Fruit fly (Drosophila melanogaster) whole organism, embryonic: Measurements from ENCODE around the gene CG12057.

ENCODE experiments used
- Ada2b ChIP-seq: fragments of 200-800 bp; sonication (Bioruptor generic); IDR thresholded peaks from 2 replicates; pipeline ENCODE4 v1.3.6; 2022; ENCODE audit warnings: missing biosample characterization, missing genetic modification characterization
- CG12299 ChIP-seq: fragments of 200-800 bp; sonication (Bioruptor generic); optimal IDR thresholded peaks from 2 replicates; lab custom pipeline; 2018; ENCODE audit warnings: missing biosample characterization, mild to moderate bottlenecking, missing genetic modification characterization
- CG12391 ChIP-seq: fragments of 200-800 bp; sonication (Bioruptor generic); optimal IDR thresholded peaks from 3 replicates; lab custom pipeline; 2018; ENCODE audit warnings: missing biosample characterization, mild to moderate bottlenecking, missing genetic modification characterization, moderate library complexity
- CG13296 ChIP-seq: fragments of 200-800 bp; sonication (Bioruptor generic); optimal IDR thresholded peaks from 3 replicates; lab custom pipeline; 2018; ENCODE audit warnings: missing biosample characterization, mild to moderate bottlenecking, missing genetic modification characterization
- CG13775 ChIP-seq: fragments of 200-800 bp; sonication (Bioruptor generic); optimal IDR thresholded peaks from 3 replicates; lab custom pipeline; 2017; ENCODE audit warnings: missing biosample characterization, mild to moderate bottlenecking, missing genetic modification characterization
- CG14710 ChIP-seq: fragments of 200-800 bp; sonication (Bioruptor generic); optimal IDR thresholded peaks from 3 replicates; lab custom pipeline; 2019; ENCODE audit warnings: missing biosample characterization, mild to moderate bottlenecking, missing genetic modification characterization, moderate library complexity
- CG15269 ChIP-seq: fragments of 200-800 bp; sonication (Bioruptor generic); optimal IDR thresholded peaks from 2 replicates; lab custom pipeline; 2018; ENCODE audit warnings: missing biosample characterization, mild to moderate bottlenecking, missing genetic modification characterization, moderate library complexity
- CG15696 ChIP-seq: fragments of 200-800 bp; sonication (Bioruptor generic); optimal IDR thresholded peaks from 2 replicates; lab custom pipeline; 2019; ENCODE audit warnings: missing biosample characterization, mild to moderate bottlenecking, missing genetic modification characterization, moderate library complexity
- CG17361 ChIP-seq: fragments of 200-800 bp; sonication (Bioruptor generic); IDR thresholded peaks from 3 replicates; pipeline ENCODE4 v1.3.6; 2022; ENCODE audit warnings: missing biosample characterization, missing genetic modification characterization
- CG2120 ChIP-seq: fragments of 200-800 bp; sonication (Bioruptor generic); optimal IDR thresholded peaks from 3 replicates; lab custom pipeline; 2016; ENCODE audit warnings: missing biosample characterization, missing genetic modification characterization
- CG2129 ChIP-seq: fragments of 200-800 bp; sonication (Bioruptor generic); IDR thresholded peaks from 2 replicates; pipeline ENCODE4 v1.3.6; 2022; ENCODE audit warnings: missing biosample characterization, missing genetic modification characterization; ENCODE audit not compliant: partially characterized antibody
- CG2202 ChIP-seq: fragments of 200-800 bp; sonication (Bioruptor generic); optimal IDR thresholded peaks from 2 replicates; lab custom pipeline; 2018; ENCODE audit warnings: missing biosample characterization, mild to moderate bottlenecking, missing genetic modification characterization
- CG30403 ChIP-seq: fragments of 200-800 bp; sonication (Bioruptor generic); optimal IDR thresholded peaks from 3 replicates; lab custom pipeline; 2016; ENCODE audit warnings: missing biosample characterization, missing genetic modification characterization
- CG32532 ChIP-seq: fragments of 200-800 bp; sonication (Bioruptor generic); IDR thresholded peaks from 2 replicates; pipeline ENCODE4 v1.3.6; 2022; ENCODE audit warnings: missing biosample characterization, missing genetic modification characterization
- CG43689 ChIP-seq: fragments of 200-800 bp; sonication (Bioruptor generic); IDR thresholded peaks from 2 replicates; pipeline ENCODE4 v1.3.6; 2022; ENCODE audit warnings: missing biosample characterization, missing genetic modification characterization
- CG4404 ChIP-seq: fragments of 200-800 bp; sonication (Bioruptor generic); IDR thresholded peaks from 2 replicates; pipeline ENCODE4 v1.3.6; 2022; ENCODE audit warnings: missing biosample characterization, missing genetic modification characterization
- CG5245 ChIP-seq: fragments of 200-800 bp; sonication (Bioruptor generic); optimal IDR thresholded peaks from 3 replicates; lab custom pipeline; 2016; ENCODE audit warnings: missing biosample characterization, missing genetic modification characterization
- CG6765 ChIP-seq: fragments of 200-800 bp; sonication (Bioruptor generic); optimal IDR thresholded peaks from 3 replicates; lab custom pipeline; 2017; ENCODE audit warnings: missing biosample characterization, mild to moderate bottlenecking, missing genetic modification characterization
- CG6791 ChIP-seq: fragments of 200-800 bp; sonication (Bioruptor generic); IDR thresholded peaks from 3 replicates; pipeline ENCODE4 v1.3.6; 2022; ENCODE audit warnings: missing biosample characterization, missing genetic modification characterization; ENCODE audit not compliant: partially characterized antibody
- CG7556 ChIP-seq: fragments of 200-800 bp; sonication (Bioruptor generic); optimal IDR thresholded peaks from 2 replicates; lab custom pipeline; 2017; ENCODE audit warnings: missing biosample characterization, mild to moderate bottlenecking, missing genetic modification characterization
- CG7839 ChIP-seq: fragments of 200-800 bp; sonication (Bioruptor generic); optimal IDR thresholded peaks from 3 replicates; lab custom pipeline; 2018; ENCODE audit warnings: missing biosample characterization, mild to moderate bottlenecking, missing genetic modification characterization, moderate library complexity
- CoRest ChIP-seq: fragments of 200-800 bp; sonication (Bioruptor generic); optimal IDR thresholded peaks from 3 replicates; lab custom pipeline; 2018; ENCODE audit warnings: missing biosample characterization, mild to moderate bottlenecking, missing genetic modification characterization, moderate library complexity
- Deaf1 ChIP-seq: fragments of 200-800 bp; optimal IDR thresholded peaks from 3 replicates; lab custom pipeline; 2019; ENCODE audit warnings: missing biosample characterization, mild to moderate bottlenecking, missing genetic modification characterization, moderate library complexity
- Neu2 ChIP-seq: fragments of 200-800 bp; sonication (Bioruptor generic); optimal IDR thresholded peaks from 3 replicates; lab custom pipeline; 2016; ENCODE audit warnings: missing biosample characterization, missing genetic modification characterization, borderline replicate concordance
- Nf-YA ChIP-seq: fragments of 200-800 bp; sonication (Bioruptor generic); IDR thresholded peaks from 2 replicates; pipeline ENCODE4 v1.3.6; 2022; ENCODE audit warnings: missing biosample characterization, missing genetic modification characterization
- Side ChIP-seq: fragments of 200-800 bp; sonication (Bioruptor generic); optimal IDR thresholded peaks from 2 replicates; lab custom pipeline; 2016; ENCODE audit warnings: missing biosample characterization, missing genetic modification characterization
- Sox100B ChIP-seq: fragments of 200-800 bp; sonication (Bioruptor generic); optimal IDR thresholded peaks from 3 replicates; lab custom pipeline; 2018; ENCODE audit warnings: missing biosample characterization, mild to moderate bottlenecking, missing genetic modification characterization
- Sry-β ChIP-seq: fragments of 200-800 bp; sonication (Bioruptor generic); optimal IDR thresholded peaks from 2 replicates; lab custom pipeline; 2018; ENCODE audit warnings: missing biosample characterization, mild to moderate bottlenecking, missing genetic modification characterization, moderate library complexity
- Tbp ChIP-seq: fragments of >200 bp; optimal IDR thresholded peaks from 2 replicates; lab custom pipeline; 2018; ENCODE audit warnings: missing biosample characterization, missing genetic modification characterization
- amos ChIP-seq: fragments of 200-800 bp; sonication (Bioruptor generic); IDR thresholded peaks from 2 replicates; pipeline ENCODE4 v1.3.6; 2022; ENCODE audit warnings: missing biosample characterization, missing genetic modification characterization; ENCODE audit not compliant: partially characterized antibody
- ash1 ChIP-seq: fragments of 200-800 bp; sonication (Bioruptor generic); optimal IDR thresholded peaks from 2 replicates; lab custom pipeline; 2018; ENCODE audit warnings: missing biosample characterization, mild to moderate bottlenecking, missing genetic modification characterization
- chm ChIP-seq: fragments of 200-800 bp; sonication (Bioruptor generic); IDR thresholded peaks from 2 replicates; pipeline ENCODE4 v1.3.6; 2022; ENCODE audit warnings: missing biosample characterization, missing genetic modification characterization
- da ChIP-seq: fragments of 200-800 bp; sonication (Bioruptor generic); optimal IDR thresholded peaks from 2 replicates; lab custom pipeline; 2016; ENCODE audit warnings: missing biosample characterization, missing genetic modification characterization
- dati ChIP-seq: fragments of 200-800 bp; sonication (Bioruptor generic); IDR thresholded peaks from 2 replicates; pipeline ENCODE4 v1.3.6; 2022; ENCODE audit warnings: missing biosample characterization, missing genetic modification characterization
- exex ChIP-seq: fragments of 200-800 bp; sonication (Bioruptor generic); optimal IDR thresholded peaks from 4 replicates; lab custom pipeline; 2018; ENCODE audit warnings: missing biosample characterization, mild to moderate bottlenecking, missing genetic modification characterization, moderate library complexity
- gsb ChIP-seq: fragments of 200-800 bp; sonication (Bioruptor generic); IDR thresholded peaks from 2 replicates; pipeline ENCODE4 v1.3.6; 2022; ENCODE audit warnings: missing biosample characterization, missing genetic modification characterization
- insv ChIP-seq, 2 experiments: fragments of 200-800 bp; sonication (Bioruptor generic); optimal IDR thresholded peaks; 3 replicates each; lab custom pipeline; 2016 to 2018; ENCODE audit warnings: missing biosample characterization in 2 of 2, missing genetic modification characterization in 2 of 2
- jing ChIP-seq: fragments of 200-800 bp; sonication (Bioruptor generic); optimal IDR thresholded peaks from 2 replicates; lab custom pipeline; 2018; ENCODE audit warnings: missing biosample characterization, mild to moderate bottlenecking, missing genetic modification characterization
- nerfin-2 ChIP-seq: fragments of 200-800 bp; sonication (Bioruptor generic); IDR thresholded peaks from 2 replicates; pipeline ENCODE4 v1.3.6; 2022; ENCODE audit warnings: missing biosample characterization, missing genetic modification characterization; ENCODE audit not compliant: partially characterized antibody
- pfk ChIP-seq: fragments of 200-800 bp; sonication (Bioruptor generic); optimal IDR thresholded peaks from 2 replicates; lab custom pipeline; 2018; ENCODE audit warnings: missing biosample characterization, mild to moderate bottlenecking, missing genetic modification characterization, moderate library complexity
- pum ChIP-seq: fragments of 200-800 bp; sonication (Bioruptor generic); optimal IDR thresholded peaks from 2 replicates; lab custom pipeline; 2016; ENCODE audit warnings: missing biosample characterization, missing genetic modification characterization
- sens ChIP-seq: fragments of 200-800 bp; sonication (Bioruptor generic); peaks from one replicate; lab custom pipeline; 2016; ENCODE audit warnings: missing biosample characterization, missing genetic modification characterization
- sens-2 ChIP-seq: fragments of 200-800 bp; sonication (Bioruptor generic); IDR thresholded peaks from 2 replicates; pipeline ENCODE4 v1.3.6; 2022; ENCODE audit warnings: missing biosample characterization, missing genetic modification characterization
- sima ChIP-seq: fragments of 200-800 bp; sonication (Bioruptor generic); optimal IDR thresholded peaks from 2 replicates; lab custom pipeline; 2016; ENCODE audit warnings: missing biosample characterization, missing genetic modification characterization
- slp2 ChIP-seq: fragments of 200-800 bp; sonication (Bioruptor generic); optimal IDR thresholded peaks from 2 replicates; lab custom pipeline; 2016; ENCODE audit warnings: missing biosample characterization, missing genetic modification characterization
- ssp ChIP-seq: fragments of 200-800 bp; sonication (Bioruptor generic); IDR thresholded peaks from 2 replicates; pipeline ENCODE4 v1.3.6; 2022; ENCODE audit warnings: missing biosample characterization, missing genetic modification characterization
- trh ChIP-seq: fragments of 200-800 bp; sonication (Bioruptor generic); optimal IDR thresholded peaks from 2 replicates; lab custom pipeline; 2016; ENCODE audit warnings: missing biosample characterization, missing genetic modification characterization
- tup ChIP-seq: fragments of 200-800 bp; sonication (Bioruptor generic); optimal IDR thresholded peaks from 2 replicates; lab custom pipeline; 2016; ENCODE audit warnings: missing biosample characterization, mild to moderate bottlenecking, missing genetic modification characterization, moderate library complexity
- twi ChIP-seq: fragments of 200-800 bp; optimal IDR thresholded peaks from 2 replicates; lab custom pipeline; 2019; ENCODE audit warnings: missing biosample characterization, mild to moderate bottlenecking, missing genetic modification characterization, moderate library complexity
- unpg ChIP-seq: fragments of 200-800 bp; sonication (Bioruptor generic); optimal IDR thresholded peaks from 3 replicates; lab custom pipeline; 2018; ENCODE audit warnings: missing biosample characterization, mild to moderate bottlenecking, missing genetic modification characterization, moderate library complexity
- wek ChIP-seq: fragments of 200-800 bp; sonication (Bioruptor generic); optimal IDR thresholded peaks from 3 replicates; lab custom pipeline; 2018; ENCODE audit warnings: missing biosample characterization, mild to moderate bottlenecking, missing genetic modification characterization, moderate library complexity

The CG12057 gene

DNA sequence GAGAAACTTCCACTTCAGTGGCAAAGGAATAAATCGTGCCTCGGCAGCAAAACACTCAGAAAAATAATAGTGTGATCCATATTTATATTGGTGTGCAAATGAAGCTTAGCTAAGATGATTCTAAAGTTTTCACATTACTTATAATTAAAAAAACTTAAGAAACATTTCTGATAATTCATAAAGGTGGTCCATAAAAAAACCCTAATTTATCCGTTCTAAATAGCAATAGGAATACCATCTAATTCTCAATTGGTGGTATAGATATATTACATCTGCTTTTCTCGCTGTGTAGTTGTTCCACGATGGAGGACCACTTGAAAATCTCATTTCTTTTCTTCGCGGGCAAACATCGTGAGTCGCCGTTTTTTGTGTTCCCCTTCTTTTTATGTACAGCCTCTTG is 36.3 kb upstream of the CG12057 start (continued):
- TF ChIP-seq CG17361, result peak; percentile 64; the same call in 2 of the 3 replicates
- peak; percentile 71 for TF ChIP-seq Sox100B (GFP tag; lab: Kevin White, UChicago)
- TF ChIP-seq ssp (GFP tag; lab: Robert Waterston, UW), result 0 out of 2 replicates have a peak, but pooled peaks have one; percentile 16
- peak; percentile 67 for TF ChIP-seq CG30403 (GFP tag; lab: Kevin White, UChicago)
- peak; percentile 61 for TF ChIP-seq CG7556
- peak; percentile 95 for TF ChIP-seq sens (GFP tag; lab: Kevin White, UChicago)
- peak; percentile 25 for TF ChIP-seq Deaf1 (tag; lab: Kevin White, UChicago)
- peak; percentile 14 for TF ChIP-seq trh
- peak; percentile 51; the same call in 1 of the 2 replicates for TF ChIP-seq Ada2b (GFP tag; lab: Robert Waterston, UW)
- TF ChIP-seq CG43689, result no peak
- peak; percentile 67 for TF ChIP-seq CG2120 (GFP tag; lab: Kevin White, UChicago)
- peak; percentile 81 for TF ChIP-seq CG15696 (tag; lab: Kevin White, UChicago)
- no peak for TF ChIP-seq twi (tag; lab: Kevin White, UChicago)
- peak; percentile 73 for TF ChIP-seq CG14710
- TF ChIP-seq exex, result no peak
- no peak for TF ChIP-seq CG2202 (tag; lab: Kevin White, UChicago)
- no peak for TF ChIP-seq sens-2 (GFP tag; lab: Robert Waterston, UW)
- no peak for TF ChIP-seq CG6765
- TF ChIP-seq da (GFP tag; lab: Kevin White, UChicago), result no peak
- TF ChIP-seq CG5245 (GFP tag; lab: Kevin White, UChicago), result peak; percentile 7
- no peak for TF ChIP-seq wek (GFP tag; lab: Kevin White, UChicago)
- TF ChIP-seq sima (GFP tag; lab: Kevin White, UChicago), result no peak
- peak; percentile 73 for TF ChIP-seq CG7839
- TF ChIP-seq tup (GFP tag; lab: Kevin White, UChicago), result no peak
- no peak for TF ChIP-seq Side
- no peak for TF ChIP-seq CG2129
- TF ChIP-seq gsb (GFP tag; lab: Robert Waterston, UW), result no peak
- TF ChIP-seq slp2 (GFP tag; lab: Kevin White, UChicago), result peak; percentile 32
- no peak for TF ChIP-seq ash1 (GFP tag; lab: Kevin White, UChicago)
- peak; percentile 19 for TF ChIP-seq CG12299 (tag; lab: Kevin White, UChicago)
- peak; percentile 63 for TF ChIP-seq CG32532 (GFP tag; lab: Robert Waterston, UW)
- no peak for TF ChIP-seq nerfin-2
- peak; percentile 55 for TF ChIP-seq unpg (GFP tag; lab: Kevin White, UChicago)
- no peak for TF ChIP-seq chm (GFP tag; lab: Robert Waterston, UW)
- TF ChIP-seq pum (GFP tag; lab: Kevin White, UChicago), result no peak
- no peak for TF ChIP-seq Tbp (GFP tag; lab: Kevin White, UChicago)
- peak; percentile 43 for TF ChIP-seq CG13775
- no peak for TF ChIP-seq pfk
- TF ChIP-seq CG6791 (GFP tag; lab: Robert Waterston, UW), result no peak
- no peak for TF ChIP-seq Nf-YA (GFP tag; lab: Robert Waterston, UW)
- no peak for TF ChIP-seq amos (GFP tag; lab: Robert Waterston, UW)
- TF ChIP-seq Sry-β (GFP tag; lab: Kevin White, UChicago), result no peak
- no peak for TF ChIP-seq jing (GFP tag; lab: Kevin White, UChicago)
- peak; percentile 62 for TF ChIP-seq CG15269 (tag; lab: Kevin White, UChicago)
- peak; percentile 62 for TF ChIP-seq CG13296
- TF ChIP-seq CG12391, result peak; percentile 59
- peak; percentile 58 for TF ChIP-seq CoRest
- TF ChIP-seq CG4404 (GFP tag; lab: Robert Waterston, UW), result peak; percentile 43
- peak in 1 of 2 experiments; percentile 2 for TF ChIP-seq insv (GFP tag; optimal IDR thresholded peaks at IDR 0.05; lab: Kevin White, UChicago)
- no peak for TF ChIP-seq Neu2
- no peak for TF ChIP-seq dati (GFP tag; lab: Robert Waterston, UW)
